Fruit fly (Drosophila melanogaster) whole organism, pupa: Measurements from ENCODE around the gene MED17.
A peak's percentile ranks its signal among the peaks of the same experiment; 100 is the strongest.

Experiments used
- CG10348 ChIP-seq: fragments of 200-800 bp; sonication (Bioruptor generic); IDR thresholded peaks from 2 replicates; pipeline ENCODE4 v1.3.6; 2022; ENCODE audit warnings: missing biosample characterization, missing genetic modification characterization
- CG32121 ChIP-seq: fragments of 200-800 bp; sonication (Bioruptor generic); IDR thresholded peaks from 2 replicates; pipeline ENCODE4 v1.3.6; 2022; ENCODE audit warnings: missing biosample characterization, missing genetic modification characterization
- CG34367 ChIP-seq: fragments of 200-800 bp; sonication (Bioruptor generic); optimal IDR thresholded peaks from 2 replicates; lab custom pipeline; 2018; ENCODE audit warnings: missing biosample characterization, mild to moderate bottlenecking, missing genetic modification characterization
- D1 ChIP-seq: fragments of 200-800 bp; sonication (Bioruptor generic); optimal IDR thresholded peaks from 2 replicates; lab custom pipeline; 2018; ENCODE audit warnings: missing biosample characterization, mild to moderate bottlenecking, missing genetic modification characterization, moderate library complexity
- Pif1A ChIP-seq: fragments of 200-800 bp; sonication (Bioruptor generic); optimal IDR thresholded peaks from 3 replicates; lab custom pipeline; 2016; ENCODE audit warnings: missing biosample characterization, missing genetic modification characterization
- Snoo ChIP-seq: fragments of 200-800 bp; sonication (Bioruptor generic); optimal IDR thresholded peaks from 3 replicates; lab custom pipeline; 2017; ENCODE audit warnings: missing biosample characterization, mild to moderate bottlenecking, missing genetic modification characterization, inconsistent platforms
- gl ChIP-seq: fragments of 200-800 bp; sonication (Bioruptor generic); optimal IDR thresholded peaks from 2 replicates; lab custom pipeline; 2018; ENCODE audit warnings: missing biosample characterization, mild to moderate bottlenecking, missing genetic modification characterization

DNA sequence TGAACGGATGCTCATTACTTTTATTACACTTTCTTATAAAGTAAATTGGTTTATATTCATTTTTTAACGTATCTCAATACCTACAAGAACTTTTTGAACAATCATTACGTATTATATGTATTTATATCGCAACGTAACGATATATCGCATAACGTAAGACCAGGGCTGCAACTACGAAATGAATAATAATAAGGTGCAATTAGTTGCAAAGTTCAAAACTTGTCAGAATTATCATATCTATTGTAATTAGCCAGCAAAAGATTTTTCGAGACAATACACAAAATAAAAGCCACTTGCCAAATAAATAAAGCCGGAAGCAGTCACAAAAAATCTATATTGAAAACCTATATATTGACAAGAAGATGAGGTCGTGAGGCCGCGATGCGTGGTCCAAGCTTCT is 26.4 kb downstream of the MED17 start:
- TF ChIP-seq CG32121 (GFP tag; lab: Robert Waterston, UW): 0 out of 2 replicates have a peak, but pooled peaks have one; percentile 13
- no peak for TF ChIP-seq CG34367 (tag; lab: Kevin White, UChicago)
- TF ChIP-seq D1: no peak
- no peak for TF ChIP-seq CG10348 (GFP tag; lab: Robert Waterston, UW)
- no peak for TF ChIP-seq Snoo (tag; lab: Kevin White, UChicago)
- TF ChIP-seq Pif1A (GFP tag; lab: Kevin White, UChicago): peak; percentile 31
- no peak for TF ChIP-seq gl (tag; lab: Kevin White, UChicago)
